Fruit fly (Drosophila melanogaster): Measurements from ENCODE around the gene comm3.

- TF ChIP-seq Dll (optimal IDR thresholded peaks at IDR 0.05) (no peak), pan (optimal IDR thresholded peaks at IDR 0.05) (no peak)
Observed at dm6 chr3L:15639978-15640377, 7.6 kb downstream of the comm3 start.

Measured in whole organism.